Fruit fly (Drosophila melanogaster) whole organism, embryonic: ENCODE data around the gene CG17562.

Source experiments
- Ada2b ChIP-seq: fragments of 200-800 bp; sonication (Bioruptor generic); IDR thresholded peaks from 2 replicates; pipeline ENCODE4 v1.3.6; 2022; ENCODE audit warnings: missing biosample characterization, missing genetic modification characterization
- Antp ChIP-seq: fragments of 200-800 bp; sonication (Bioruptor generic); optimal IDR thresholded peaks from 3 replicates; lab custom pipeline; 2016; ENCODE audit warnings: missing biosample characterization, missing genetic modification characterization
- Bgb ChIP-seq: fragments of 200-800 bp; sonication (Bioruptor generic); IDR thresholded peaks from 2 replicates; pipeline ENCODE4 v1.3.6; 2022; ENCODE audit warnings: missing biosample characterization, missing genetic modification characterization; ENCODE audit not compliant: partially characterized antibody
- Blimp-1 ChIP-seq: fragments of 200-800 bp; sonication (Bioruptor generic); optimal IDR thresholded peaks from 3 replicates; lab custom pipeline; 2018; ENCODE audit warnings: missing biosample characterization, missing genetic modification characterization, mild to moderate bottlenecking, moderate library complexity, missing genetic modification reagents
- CG10147 ChIP-seq: fragments of 200-800 bp; sonication (Bioruptor generic); optimal IDR thresholded peaks from 2 replicates; lab custom pipeline; 2019; ENCODE audit warnings: missing biosample characterization, mild to moderate bottlenecking, missing genetic modification characterization, moderate library complexity
- CG10366 ChIP-seq: fragments of 200-800 bp; sonication (Bioruptor generic); IDR thresholded peaks from 2 replicates; pipeline ENCODE4 v1.3.6; 2022; ENCODE audit warnings: missing biosample characterization, missing genetic modification characterization
- CG12391 ChIP-seq: fragments of 200-800 bp; sonication (Bioruptor generic); optimal IDR thresholded peaks from 3 replicates; lab custom pipeline; 2018; ENCODE audit warnings: missing biosample characterization, mild to moderate bottlenecking, missing genetic modification characterization, moderate library complexity
- CG12942 ChIP-seq: fragments of 200-800 bp; sonication (Bioruptor generic); optimal IDR thresholded peaks from 3 replicates; lab custom pipeline; 2016; ENCODE audit warnings: missing biosample characterization, missing genetic modification characterization
- CG13424 ChIP-seq: fragments of 200-800 bp; sonication (Bioruptor generic); optimal IDR thresholded peaks from 2 replicates; lab custom pipeline; 2019; ENCODE audit warnings: missing biosample characterization, mild to moderate bottlenecking, missing genetic modification characterization, moderate library complexity
- CG13775 ChIP-seq: fragments of 200-800 bp; sonication (Bioruptor generic); optimal IDR thresholded peaks from 3 replicates; lab custom pipeline; 2017; ENCODE audit warnings: missing biosample characterization, mild to moderate bottlenecking, missing genetic modification characterization
- CG14014 ChIP-seq: fragments of 200-800 bp; sonication (Bioruptor generic); IDR thresholded peaks from 2 replicates; pipeline ENCODE4 v1.3.6; 2022; ENCODE audit warnings: missing biosample characterization, missing genetic modification characterization
- CG15601 ChIP-seq: fragments of 200-800 bp; sonication (Bioruptor generic); optimal IDR thresholded peaks from 3 replicates; lab custom pipeline; 2019; ENCODE audit warnings: missing biosample characterization, mild to moderate bottlenecking, missing genetic modification characterization, moderate library complexity
- CG16779 ChIP-seq: fragments of 200-800 bp; sonication (Bioruptor generic); IDR thresholded peaks from 2 replicates; pipeline ENCODE4 v1.3.6; 2022; ENCODE audit warnings: missing biosample characterization, missing genetic modification characterization
- CG16813 ChIP-seq: fragments of 200-800 bp; sonication (Bioruptor generic); IDR thresholded peaks from 3 replicates; pipeline ENCODE4 v1.3.6; 2022; ENCODE audit warnings: missing biosample characterization, missing genetic modification characterization; ENCODE audit not compliant: partially characterized antibody
- CG17829 ChIP-seq: fragments of 200-800 bp; optimal IDR thresholded peaks from 2 replicates; lab custom pipeline; 2019; ENCODE audit warnings: missing biosample characterization, mild to moderate bottlenecking, missing genetic modification characterization, moderate library complexity
- CG17912 ChIP-seq: fragments of 200-800 bp; sonication (Bioruptor generic); optimal IDR thresholded peaks from 2 replicates; lab custom pipeline; 2018; ENCODE audit warnings: missing biosample characterization, mild to moderate bottlenecking, missing genetic modification characterization
- CG30020 ChIP-seq: fragments of 200-800 bp; optimal IDR thresholded peaks from 2 replicates; lab custom pipeline; 2019; ENCODE audit warnings: missing biosample characterization, mild to moderate bottlenecking, missing genetic modification characterization, moderate library complexity
- CG31365 ChIP-seq: fragments of 200-800 bp; sonication (Bioruptor generic); optimal IDR thresholded peaks from 2 replicates; lab custom pipeline; 2018; ENCODE audit warnings: missing biosample characterization, mild to moderate bottlenecking, missing genetic modification characterization
- CG9797 ChIP-seq: fragments of 200-800 bp; sonication (Bioruptor generic); optimal IDR thresholded peaks from 3 replicates; lab custom pipeline; 2018; ENCODE audit warnings: missing biosample characterization, mild to moderate bottlenecking, missing genetic modification characterization
- CG9817 ChIP-seq: fragments of 200-800 bp; sonication (Bioruptor generic); optimal IDR thresholded peaks from 2 replicates; lab custom pipeline; 2018; ENCODE audit warnings: missing biosample characterization, mild to moderate bottlenecking, missing genetic modification characterization, moderate library complexity
- D19B ChIP-seq: fragments of 200-800 bp; sonication (Bioruptor generic); optimal IDR thresholded peaks from 2 replicates; lab custom pipeline; 2017; ENCODE audit warnings: missing biosample characterization, mild to moderate bottlenecking, missing genetic modification characterization
- Dbx ChIP-seq: fragments of 200-800 bp; sonication (Bioruptor generic); IDR thresholded peaks from 3 replicates; pipeline ENCODE4 v1.3.6; 2022; ENCODE audit warnings: missing biosample characterization, missing genetic modification characterization
- Doc3 ChIP-seq: fragments of 200-800 bp; sonication (Bioruptor generic); IDR thresholded peaks from 3 replicates; pipeline ENCODE4 v1.3.6; 2022; ENCODE audit warnings: missing biosample characterization, missing genetic modification characterization; ENCODE audit not compliant: partially characterized antibody
- Gsc ChIP-seq: fragments of 200-800 bp; sonication (Bioruptor generic); IDR thresholded peaks from 2 replicates; pipeline ENCODE4 v1.3.6; 2022; ENCODE audit warnings: missing biosample characterization, missing genetic modification characterization
- H15 ChIP-seq: fragments of 200-800 bp; sonication (Bioruptor generic); IDR thresholded peaks from 3 replicates; pipeline ENCODE4 v1.3.6; 2022; ENCODE audit warnings: missing biosample characterization, missing genetic modification characterization
- HmgZ ChIP-seq: fragments of 200-800 bp; sonication (Bioruptor generic); optimal IDR thresholded peaks from 2 replicates; lab custom pipeline; 2018; ENCODE audit warnings: missing biosample characterization, mild to moderate bottlenecking, missing genetic modification characterization
- Hmr ChIP-seq: fragments of 200-800 bp; sonication (Bioruptor generic); optimal IDR thresholded peaks from 3 replicates; lab custom pipeline; 2017; ENCODE audit warnings: mild to moderate bottlenecking, missing biosample characterization, missing genetic modification reagents, missing genetic modification characterization
- Hr51 ChIP-seq, 2 experiments: fragments of 200-800 bp; sonication (Bioruptor generic); optimal IDR thresholded peaks; 2 replicates in 1 of 2; 3 replicates in 1 of 2; lab custom pipeline; 2016 to 2018; ENCODE audit warnings: missing biosample characterization in 2 of 2, missing genetic modification characterization in 2 of 2, mild to moderate bottlenecking in 1 of 2, moderate library complexity in 1 of 2
- MTF-1 ChIP-seq: fragments of 200-800 bp; sonication (Bioruptor generic); optimal IDR thresholded peaks from 2 replicates; lab custom pipeline; 2018; ENCODE audit warnings: missing biosample characterization, mild to moderate bottlenecking, missing genetic modification characterization, borderline replicate concordance
- Myb ChIP-seq: fragments of 200-800 bp; sonication (Bioruptor generic); optimal IDR thresholded peaks from 2 replicates; lab custom pipeline; 2016; ENCODE audit warnings: missing biosample characterization, missing genetic modification characterization
- Tbp ChIP-seq: fragments of >200 bp; optimal IDR thresholded peaks from 2 replicates; lab custom pipeline; 2018; ENCODE audit warnings: missing biosample characterization, missing genetic modification characterization
- az2 ChIP-seq: fragments of 200-800 bp; sonication (Bioruptor generic); optimal IDR thresholded peaks from 3 replicates; lab custom pipeline; 2016; ENCODE audit warnings: missing biosample characterization, missing genetic modification characterization
- bab2 ChIP-seq: fragments of 200-800 bp; sonication (Bioruptor generic); optimal IDR thresholded peaks from 2 replicates; lab custom pipeline; 2016; ENCODE audit warnings: missing biosample characterization, missing genetic modification characterization
- bowl ChIP-seq: fragments of 200-800 bp; sonication (Bioruptor generic); IDR thresholded peaks from 2 replicates; pipeline ENCODE4 v1.3.6; 2022; ENCODE audit warnings: missing biosample characterization, missing genetic modification characterization
- chm ChIP-seq: fragments of 200-800 bp; sonication (Bioruptor generic); IDR thresholded peaks from 2 replicates; pipeline ENCODE4 v1.3.6; 2022; ENCODE audit warnings: missing biosample characterization, missing genetic modification characterization
- gce ChIP-seq: fragments of 200-800 bp; sonication (Bioruptor generic); IDR thresholded peaks from 3 replicates; pipeline ENCODE4 v1.3.6; 2022; ENCODE audit warnings: missing biosample characterization, missing genetic modification characterization
- hkb ChIP-seq, 2 experiments: fragments of 200-800 bp in 1 of 2; fragments of >200 bp in 1 of 2; sonication (Bioruptor generic) in 1 of 2; IDR thresholded peaks in 1 of 2; optimal IDR thresholded peaks in 1 of 2; 2 replicates each; pipeline versions ENCODE4 v1.3.6 to Lab custom; 2017 to 2022; ENCODE audit warnings: missing biosample characterization in 1 of 2, missing genetic modification characterization in 1 of 2
- nau ChIP-seq: fragments of 200-800 bp; sonication (Bioruptor generic); optimal IDR thresholded peaks from 3 replicates; lab custom pipeline; 2017; ENCODE audit warnings: missing biosample characterization, mild to moderate bottlenecking, missing genetic modification characterization, missing genetic modification reagents
- oc ChIP-seq: fragments of 200-800 bp; sonication (Bioruptor generic); optimal IDR thresholded peaks from 2 replicates; lab custom pipeline; 2018; ENCODE audit warnings: missing biosample characterization, mild to moderate bottlenecking, missing genetic modification characterization, moderate library complexity
- phol ChIP-seq: fragments of 200-800 bp; sonication (Bioruptor generic); optimal IDR thresholded peaks from 3 replicates; lab custom pipeline; 2018; ENCODE audit warnings: missing biosample characterization, mild to moderate bottlenecking, missing genetic modification characterization, moderate library complexity
- pnt ChIP-seq: fragments of 200-800 bp; sonication (Bioruptor generic); optimal IDR thresholded peaks from 3 replicates; lab custom pipeline; 2016; ENCODE audit warnings: missing biosample characterization, missing genetic modification characterization
- sim ChIP-seq: fragments of 200-800 bp; sonication (Bioruptor generic); IDR thresholded peaks from 2 replicates; pipeline ENCODE4 v1.3.6; 2022; ENCODE audit warnings: missing biosample characterization, missing genetic modification characterization
- slbo ChIP-seq: fragments of 200-800 bp; sonication (Bioruptor generic); IDR thresholded peaks from 2 replicates; pipeline ENCODE4 v1.3.6; 2022; ENCODE audit warnings: missing biosample characterization, missing genetic modification characterization
- sna ChIP-seq: fragments of 200-800 bp; sonication (Bioruptor generic); IDR thresholded peaks from 2 replicates; pipeline ENCODE4 v1.3.6; 2022; ENCODE audit warnings: missing biosample characterization, missing genetic modification characterization; ENCODE audit not compliant: partially characterized antibody
- sob ChIP-seq: fragments of 200-800 bp; sonication (Bioruptor generic); IDR thresholded peaks from 2 replicates; pipeline ENCODE4 v1.3.6; 2022; ENCODE audit warnings: missing biosample characterization, missing genetic modification characterization
- stwl ChIP-seq: fragments of 200-800 bp; sonication (Bioruptor generic); optimal IDR thresholded peaks from 3 replicates; lab custom pipeline; 2018; ENCODE audit warnings: missing biosample characterization, mild to moderate bottlenecking, missing genetic modification characterization, moderate library complexity
- tna ChIP-seq: fragments of 200-800 bp; sonication (Bioruptor generic); IDR thresholded peaks from 2 replicates; pipeline ENCODE4 v1.3.6; 2022; ENCODE audit warnings: missing biosample characterization, missing genetic modification characterization; ENCODE audit not compliant: partially characterized antibody
- unc-4 ChIP-seq: fragments of 200-800 bp; sonication (Bioruptor generic); IDR thresholded peaks from 2 replicates; pipeline ENCODE4 v1.3.6; 2022; ENCODE audit warnings: missing biosample characterization, missing genetic modification characterization; ENCODE audit not compliant: partially characterized antibody

CG17562 gene

DNA sequence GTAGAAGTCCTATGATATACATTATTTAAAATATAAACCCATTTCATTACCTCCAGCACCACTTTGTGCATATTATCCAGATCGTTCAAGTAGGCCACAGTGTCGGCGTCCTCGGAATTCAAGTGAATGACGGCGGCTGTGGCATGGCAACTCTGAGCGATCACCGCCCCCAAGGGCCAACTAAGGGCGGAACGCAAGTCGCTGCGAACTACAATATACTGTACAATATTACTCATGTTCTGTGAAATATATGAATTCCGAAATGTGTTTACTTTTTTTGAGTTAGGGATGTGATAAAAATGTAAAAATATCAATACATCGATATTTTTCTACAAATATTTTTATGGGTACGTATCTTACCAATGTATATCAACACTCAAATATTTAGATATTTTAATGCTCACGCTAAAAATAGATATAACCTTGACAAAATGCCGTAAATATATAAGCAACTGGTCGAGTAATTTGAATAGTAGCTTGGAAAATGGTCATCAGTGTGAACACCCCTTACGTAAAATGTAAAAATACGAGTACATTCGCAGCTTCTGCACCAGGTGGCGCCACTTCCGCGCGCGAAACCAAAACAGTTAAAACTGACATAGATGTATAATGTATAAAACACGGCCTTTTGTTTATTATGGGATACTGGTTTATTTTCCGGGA, 41.5 kb upstream of the CG17562 start, which contains the start of gene CG14903 (continued):
- TF ChIP-seq sna (GFP tag; lab: Robert Waterston, UW) (peak; percentile 60), Tbp (GFP tag; lab: Kevin White, UChicago) (no peak), CG31365 (no peak), chm (peak; percentile 15; the same call in 1 of the 2 replicates), CG13775 (peak; percentile 21), gce (no peak), oc (tag; lab: Kevin White, UChicago) (no peak), H15 (GFP tag; lab: Robert Waterston, UW) (no peak), CG12391 (tag; lab: Kevin White, UChicago) (peak; percentile 43), CG17912 (GFP tag; lab: Kevin White, UChicago) (no peak), Gsc (GFP tag; lab: Robert Waterston, UW) (no peak), hkb (optimal IDR thresholded peaks at IDR 0.05; lab: Kevin White, UChicago) (peak; percentile 83), hkb (GFP tag; IDR thresholded peaks at IDR 0.05; lab: Robert Waterston, UW) (no peak), nau (GFP tag; lab: Kevin White, UChicago) (no peak), Myb (peak; percentile 51), tna (peak; percentile 21; the same call in 1 of the 2 replicates), D19B (GFP tag; lab: Kevin White, UChicago) (no peak), CG16813 (GFP tag; lab: Robert Waterston, UW) (peak; percentile 72), CG10147 (GFP tag; lab: Kevin White, UChicago) (peak; percentile 11), Antp (peak; percentile 11), CG14014 (GFP tag; lab: Robert Waterston, UW) (no peak), az2 (GFP tag; lab: Kevin White, UChicago) (peak; percentile 0), CG9797 (GFP tag; lab: Kevin White, UChicago) (peak; percentile 15), Bgb (peak; percentile 78), CG12942 (GFP tag; lab: Kevin White, UChicago) (peak; percentile 15), CG17829 (tag; lab: Kevin White, UChicago) (no peak), MTF-1 (GFP tag; lab: Kevin White, UChicago) (no peak), sob (GFP tag; lab: Robert Waterston, UW) (peak; percentile 7; the same call in 1 of the 2 replicates), slbo (GFP tag; lab: Robert Waterston, UW) (peak; percentile 60), phol (tag; lab: Kevin White, UChicago) (peak; percentile 71), sim (GFP tag; lab: Robert Waterston, UW) (no peak), Ada2b (GFP tag; lab: Robert Waterston, UW) (no peak), Blimp-1 (GFP tag; lab: Kevin White, UChicago) (peak; percentile 37), bab2 (GFP tag; lab: Kevin White, UChicago) (no peak), CG9817 (tag; lab: Kevin White, UChicago) (peak; percentile 40), bowl (no peak), CG30020 (tag; lab: Kevin White, UChicago) (peak; percentile 71), Doc3 (peak; percentile 58; the same call in 2 of the 3 replicates), CG16779 (GFP tag; lab: Robert Waterston, UW) (no peak), HmgZ (tag; lab: Kevin White, UChicago) (peak; percentile 3), pnt (peak; percentile 19), stwl (tag; lab: Kevin White, UChicago) (peak; percentile 89), Hmr (GFP tag; lab: Kevin White, UChicago) (peak; percentile 31), CG15601 (peak; percentile 22), CG13424 (tag; lab: Kevin White, UChicago) (peak; percentile 38), Hr51 (GFP tag; optimal IDR thresholded peaks at IDR 0.05; lab: Kevin White, UChicago) (no peak), unc-4 (GFP tag; lab: Robert Waterston, UW) (peak; percentile 72), CG10366 (GFP tag; lab: Robert Waterston, UW) (no peak), Dbx (peak; percentile 53; the same call in 1 of the 3 replicates)
